Worm (Caenorhabditis elegans) whole organism, L3 larva: Measurements from ENCODE around the gene Y62H9A.10.

Experiments
- R02D3.7 ChIP-seq: fragments of 150-350 bp; optimal IDR thresholded peaks from 2 replicates; lab custom pipeline; 2014; ENCODE audit warnings: missing biosample characterization, missing genetic modification characterization
- aly-2 ChIP-seq: fragments of 150-350 bp; optimal IDR thresholded peaks from 2 replicates; lab custom pipeline; 2014; ENCODE audit warnings: missing biosample characterization, missing genetic modification characterization
- egl-27 ChIP-seq: sonication (generic microtip); optimal IDR thresholded peaks from 4 replicates; lab custom pipeline; 2017; ENCODE audit warnings: missing biosample characterization, missing genetic modification reagents, missing genetic modification characterization
- nhr-12 ChIP-seq: fragments of 150-350 bp; optimal IDR thresholded peaks from 2 replicates; lab custom pipeline; 2014; ENCODE audit warnings: missing biosample characterization, missing genetic modification characterization
- nhr-67 ChIP-seq: fragments of 150-350 bp; optimal IDR thresholded peaks from 2 replicates; lab custom pipeline; 2014; ENCODE audit warnings: missing biosample characterization, missing genetic modification characterization
- skn-1 ChIP-seq: fragments of 150-350 bp; optimal IDR thresholded peaks from 2 replicates; lab custom pipeline; 2014; ENCODE audit warnings: missing biosample characterization, missing genetic modification characterization
- zag-1 ChIP-seq: fragments of 150-350 bp; optimal IDR thresholded peaks from 2 replicates; lab custom pipeline; 2014; ENCODE audit warnings: missing biosample characterization, missing genetic modification characterization
- ztf-11 ChIP-seq: fragments of 150-350 bp; optimal IDR thresholded peaks from 2 replicates; lab custom pipeline; 2014; ENCODE audit warnings: missing biosample characterization, missing genetic modification characterization

DNA sequence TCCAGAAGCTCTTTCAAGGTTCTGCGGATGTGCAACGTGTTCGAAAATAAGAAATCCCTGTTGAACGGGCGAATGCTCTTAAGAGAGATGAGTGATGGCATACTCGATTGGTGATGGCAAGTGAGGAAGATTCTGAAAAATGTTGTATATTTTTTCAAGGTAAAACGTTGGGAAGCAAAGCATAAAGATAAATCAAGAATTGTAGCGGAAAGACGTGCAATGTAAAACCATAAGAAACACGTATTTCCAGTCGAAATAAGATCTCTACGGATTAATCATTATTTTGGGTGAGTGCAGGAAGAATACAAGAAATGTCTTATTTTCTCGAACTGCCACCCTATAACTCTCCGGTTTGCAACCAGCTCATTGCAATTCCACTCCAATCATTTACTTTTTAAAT is 33.3 kb downstream of the Y62H9A.10 start, which contains the start of gene dot-1.2:
- TF ChIP-seq zag-1 (tag; lab: Kevin White, UChicago) (no peak), nhr-67 (tag; lab: Kevin White, UChicago) (no peak), ztf-11 (no peak), R02D3.7 (tag; lab: Kevin White, UChicago) (no peak), skn-1 (tag; lab: Kevin White, UChicago) (no peak), nhr-12 (tag; lab: Kevin White, UChicago) (no peak), aly-2 (tag; lab: Kevin White, UChicago) (no peak), egl-27 (no peak)
